Fruit fly (Drosophila melanogaster): ENCODE measurements around the gene TM9SF4.

DNA sequence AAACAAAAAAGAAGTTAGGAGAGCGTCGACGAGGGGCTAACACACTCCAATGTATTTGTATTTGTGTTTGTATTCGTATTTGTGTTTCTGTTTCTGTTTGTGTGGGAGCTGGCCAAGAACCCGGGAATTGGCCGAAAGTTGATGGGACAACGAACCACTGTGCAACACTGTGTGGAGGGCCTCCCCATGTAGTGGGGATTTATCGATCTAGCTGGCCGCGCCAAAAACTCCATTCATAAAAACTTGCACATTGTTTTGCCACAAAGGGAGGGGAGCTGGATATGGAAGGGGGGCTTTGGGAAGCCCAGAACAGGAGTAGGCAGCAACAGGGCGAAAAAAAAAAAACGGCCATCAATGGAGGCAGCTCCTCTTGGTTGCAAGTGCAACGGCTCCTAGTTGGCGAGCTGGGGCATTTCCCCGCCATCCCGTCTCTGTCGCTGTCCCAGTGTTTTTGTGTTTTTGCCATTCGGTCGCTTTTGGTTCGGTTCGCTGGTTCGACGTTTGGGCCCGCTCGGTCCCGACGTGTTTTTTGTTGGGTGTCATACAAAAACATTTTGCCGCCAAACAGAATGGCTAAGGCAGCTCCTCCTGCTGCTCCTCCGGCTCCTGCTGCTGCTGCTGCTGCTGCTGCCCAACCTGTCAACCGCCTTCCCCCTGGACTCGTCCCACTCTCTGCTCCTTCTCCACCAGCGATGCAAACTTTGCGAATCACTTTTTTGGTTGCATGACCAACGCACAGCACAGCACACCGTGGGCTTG lies 30.4 kb downstream of the TM9SF4 start:
- TF ChIP-seq Hr39 (GFP tag; optimal IDR thresholded peaks at IDR 0.05) (no peak), topi (GFP tag; optimal IDR thresholded peaks at IDR 0.05) (no peak)

Data from whole organism, prepupa.